Fruit fly (Drosophila melanogaster): Measurements from ENCODE around the gene CG13606.

Gene CG13606

DNA sequence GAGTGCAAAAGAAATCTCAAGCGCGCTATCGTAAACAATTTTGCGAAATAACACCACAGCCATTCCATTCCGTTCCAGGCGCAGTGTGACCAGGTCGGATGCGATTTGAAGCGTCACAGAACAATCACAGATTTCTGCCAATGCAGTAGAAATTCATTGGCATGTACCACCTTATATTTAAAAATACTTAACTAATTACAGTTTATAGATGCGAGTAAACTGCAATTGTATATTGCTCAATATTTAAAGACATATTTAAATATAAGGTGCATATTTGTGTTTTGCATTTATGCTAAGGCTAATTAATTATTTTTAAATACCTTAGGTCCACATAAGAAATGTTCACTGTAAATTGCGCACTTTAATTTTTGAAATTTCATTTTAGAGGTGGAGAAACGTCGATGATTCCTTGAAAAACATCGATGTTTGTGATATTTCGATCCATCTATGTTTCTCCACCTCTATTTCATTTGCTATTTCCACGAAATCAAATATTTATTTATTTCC is 21.0 kb downstream of the CG13606 start, which contains the start of the genes SMC6 and CG6204 (continued):
- TF ChIP-seq amos (GFP tag; IDR thresholded peaks at IDR 0.05; ENCODE audit: partially characterized antibody) = peak; percentile 60; the same call in 1 of the 2 replicates
- no peak for TF ChIP-seq Doc3 (GFP tag; IDR thresholded peaks at IDR 0.05; ENCODE audit: partially characterized antibody)
- TF ChIP-seq CG13296 (GFP tag; optimal IDR thresholded peaks at IDR 0.05) = peak; percentile 91
- no peak for TF ChIP-seq nerfin-2 (GFP tag; IDR thresholded peaks at IDR 0.05; ENCODE audit: partially characterized antibody)
- peak; percentile 56 for TF ChIP-seq corto (GFP tag; optimal IDR thresholded peaks at IDR 0.05)
- peak; percentile 64 for TF ChIP-seq CG9797 (GFP tag; optimal IDR thresholded peaks at IDR 0.05)

DNA sequence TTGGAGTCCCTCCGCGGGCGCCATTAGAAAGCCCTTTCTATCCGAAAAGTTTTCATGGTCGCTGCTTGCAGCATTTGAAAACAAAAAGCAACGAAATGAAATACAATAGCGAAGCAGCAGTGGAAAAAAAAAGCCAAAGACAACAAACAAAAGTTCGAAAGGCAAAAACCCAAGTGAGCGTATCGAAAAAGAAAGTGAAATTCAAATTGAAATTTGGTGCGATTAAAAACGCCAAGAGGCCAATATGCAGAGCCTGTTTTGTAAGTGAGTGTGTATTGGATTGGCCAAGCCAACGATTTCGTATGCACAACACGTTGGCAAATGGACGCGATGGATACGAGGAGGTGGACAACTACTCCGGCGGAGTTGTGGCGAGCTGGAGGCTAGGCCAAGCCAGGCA is 30.3 kb downstream of the CG13606 start:
- TF ChIP-seq vvl (GFP tag; IDR thresholded peaks at IDR 0.05) (peak; percentile 20; the same call in 1 of the 2 replicates), aop (GFP tag; IDR thresholded peaks at IDR 0.05) (no peak), Blimp-1 (GFP tag; optimal IDR thresholded peaks at IDR 0.05) (peak; percentile 89), danr (GFP tag; IDR thresholded peaks at IDR 0.05) (no peak), Ets65A (GFP tag) (peak; percentile 11), sna (GFP tag; IDR thresholded peaks at IDR 0.05; ENCODE audit: partially characterized antibody) (no peak), tap (tag; optimal IDR thresholded peaks at IDR 0.05) (no peak), CG17612 (GFP tag; IDR thresholded peaks at IDR 0.05) (no peak), CG15073 (GFP tag; optimal IDR thresholded peaks at IDR 0.05) (no peak)

DNA sequence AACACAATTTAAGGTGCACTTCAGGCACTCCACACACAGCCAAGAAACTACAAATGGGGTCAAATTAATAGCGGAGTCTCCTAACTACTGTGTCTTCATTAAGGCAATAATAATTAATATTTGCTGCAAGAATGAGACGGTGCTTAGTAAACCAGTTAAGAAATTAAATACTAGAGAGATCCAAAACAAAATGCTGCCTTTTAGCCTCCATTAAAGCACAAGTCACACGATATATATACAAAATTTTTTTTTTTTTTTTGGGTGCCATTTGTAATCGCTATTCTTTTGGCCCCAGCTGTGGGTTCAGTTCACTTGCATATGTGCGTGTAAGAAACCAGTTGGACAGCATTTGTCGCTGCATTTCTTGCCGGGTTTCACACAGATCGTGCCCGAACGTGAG is 31.0 kb downstream of the CG13606 start:
- TF ChIP-seq Hsf (GFP tag; optimal IDR thresholded peaks at IDR 0.05) = peak; percentile 11
- TF ChIP-seq CG17328 (GFP tag; IDR thresholded peaks at IDR 0.05) = peak; percentile 29
- no peak for TF ChIP-seq hkb (optimal IDR thresholded peaks at IDR 0.05)
- peak; percentile 43; the same call in 1 of the 2 replicates for TF ChIP-seq hkb (GFP tag; IDR thresholded peaks at IDR 0.05)
- no peak for TF ChIP-seq gcm (GFP tag; optimal IDR thresholded peaks at IDR 0.05)
- peak; percentile 40 for TF ChIP-seq Oli (tag; optimal IDR thresholded peaks at IDR 0.05)
- no peak for TF ChIP-seq hth (optimal IDR thresholded peaks at IDR 0.05)
- TF ChIP-seq Asciz (GFP tag; optimal IDR thresholded peaks at IDR 0.05) = peak; percentile 34
- TF ChIP-seq nmo (GFP tag; optimal IDR thresholded peaks at IDR 0.05) = peak; percentile 35
- TF ChIP-seq CG2875 (GFP tag; optimal IDR thresholded peaks at IDR 0.05) = peak; percentile 15
- TF ChIP-seq Med (GFP tag) = peak; percentile 47
- TF ChIP-seq sens (GFP tag) = peak; percentile 67
- no peak for TF ChIP-seq cad (GFP tag; optimal IDR thresholded peaks at IDR 0.05)
- TF ChIP-seq CG17802 (tag; optimal IDR thresholded peaks at IDR 0.05) = no peak
- TF ChIP-seq Optix (GFP tag; IDR thresholded peaks at IDR 0.05) = 0 out of 3 replicates have a peak, but pooled peaks have one; percentile 44
- peak in 1 of 2 experiments; percentile 65 for TF ChIP-seq Hr51 (GFP tag; optimal IDR thresholded peaks at IDR 0.05)
- TF ChIP-seq CG18619 (GFP tag; optimal IDR thresholded peaks at IDR 0.05) = no peak
- no peak for TF ChIP-seq CG33213 (GFP tag; optimal IDR thresholded peaks at IDR 0.05)
- TF ChIP-seq dmrt99B (tag; optimal IDR thresholded peaks at IDR 0.05) = peak; percentile 66
- TF ChIP-seq Trl (optimal IDR thresholded peaks at IDR 0.05) = no peak
- no peak for TF ChIP-seq Trl (GFP tag; optimal IDR thresholded peaks at IDR 0.05)
- TF ChIP-seq Sox100B (GFP tag; optimal IDR thresholded peaks at IDR 0.05) = peak; percentile 50
- TF ChIP-seq CG31441 (GFP tag; IDR thresholded peaks at IDR 0.05) = peak; percentile 55
- no peak for TF ChIP-seq Fer2 (tag; optimal IDR thresholded peaks at IDR 0.05)
- peak; percentile 69 for TF ChIP-seq lbe (GFP tag; optimal IDR thresholded peaks at IDR 0.05)
- no peak for TF ChIP-seq CoRest (tag; optimal IDR thresholded peaks at IDR 0.05)
- TF ChIP-seq sens-2 (GFP tag; IDR thresholded peaks at IDR 0.05) = no peak
- peak; percentile 45 for TF ChIP-seq CG2678 (tag; optimal IDR thresholded peaks at IDR 0.05)
- TF ChIP-seq CG14710 (tag; optimal IDR thresholded peaks at IDR 0.05) = peak; percentile 3
- no peak for TF ChIP-seq CG7928 (GFP tag; optimal IDR thresholded peaks at IDR 0.05)
- TF ChIP-seq vvl (GFP tag; IDR thresholded peaks at IDR 0.05) = peak; percentile 38; the same call in 1 of the 2 replicates
- TF ChIP-seq MESR4 (GFP tag; optimal IDR thresholded peaks at IDR 0.05) = no peak
- TF ChIP-seq CG1832 (GFP tag; optimal IDR thresholded peaks at IDR 0.05) = no peak
- peak; percentile 44 for TF ChIP-seq phol (tag; optimal IDR thresholded peaks at IDR 0.05)

Measured in whole organism, embryonic.